Worm (Caenorhabditis elegans): ENCODE results near the gene lgx-1.

ce11 chrX:5475164-5475576 lies 63.1 kb downstream of the lgx-1 start:
- TF ChIP-seq ztf-6 (GFP tag; IDR thresholded peaks at IDR 0.05) (no peak), him-1 (tag; optimal IDR thresholded peaks at IDR 0.05) (no peak), F33H1.4 (GFP tag; IDR thresholded peaks at IDR 0.05) (no peak), aptf-3 (GFP tag; IDR thresholded peaks at IDR 0.05) (no peak), Y53F4B.3 (GFP tag; IDR thresholded peaks at IDR 0.05) (no peak), zim-3 (tag; optimal IDR thresholded peaks at IDR 0.05) (no peak), madf-6 (GFP tag; IDR thresholded peaks at IDR 0.05) (no peak)
